Worm (Caenorhabditis elegans): ENCODE measurements around the gene C42D4.13.

- TF ChIP-seq T22C8.4 (GFP tag; IDR thresholded peaks at IDR 0.05) (no peak), ztf-23 (GFP tag; IDR thresholded peaks at IDR 0.05) (no peak), cog-1 (tag; optimal IDR thresholded peaks at IDR 0.05) (no peak)
Observed at ce11 chrIV:7186756-7187155, 1.2 kb downstream of the C42D4.13 start, which contains the start of gene str-249.
